Worm (Caenorhabditis elegans) whole organism, early embryonic: ENCODE results near the gene msp-81.

Experiments used
- B0310.2 ChIP-seq: sonication (generic microtip); optimal IDR thresholded peaks from 2 replicates; lab custom pipeline; 2016; ENCODE audit warnings: mild to moderate bottlenecking, missing genetic modification characterization, missing compliant biosample characterization
- ama-1 ChIP-seq: fragments of 150-350 bp; optimal IDR thresholded peaks from 2 replicates; lab custom pipeline; 2014
- hmbx-1 ChIP-seq: sonication (generic microtip); optimal IDR thresholded peaks from 2 replicates; lab custom pipeline; 2016; ENCODE audit warnings: mild to moderate bottlenecking, missing genetic modification characterization, missing compliant biosample characterization
- tbx-11 ChIP-seq: fragments of 200-800 bp; sonication (Bioruptor generic); IDR thresholded peaks from 2 replicates; pipeline ENCODE4 v1.3.6; 2022; ENCODE audit warnings: missing genetic modification characterization, missing compliant biosample characterization
- tbx-37 ChIP-seq: fragments of 200-800 bp; sonication (Bioruptor generic); conservative IDR thresholded peaks from 2 replicates; pipeline ENCODE4 v1.3.6; 2022; ENCODE audit warnings: missing genetic modification reagents, missing genetic modification characterization, missing compliant biosample characterization

- TF ChIP-seq hmbx-1 (tag; lab: Kevin White, UChicago) (no peak), ama-1 (lab: Kevin White, UChicago) (no peak), tbx-37 (GFP tag; lab: Robert Waterston, UW) (no peak), B0310.2 (no peak), tbx-11 (no peak)
Observed at ce11 chrIV:9811487-9811886, 24.7 kb downstream of the msp-81 start.
